Worm (Caenorhabditis elegans) whole organism, midembryonic: Measurements from ENCODE around the gene pudl-2.

ENCODE experiments used
- T22C8.4 ChIP-seq: fragments of 200-800 bp; sonication (Bioruptor generic); IDR thresholded peaks from 2 replicates; pipeline ENCODE4 v1.3.6; 2022; ENCODE audit warnings: missing genetic modification characterization, missing compliant biosample characterization
- cog-1 ChIP-seq: sonication (generic microtip); optimal IDR thresholded peaks from 2 replicates; lab custom pipeline; 2016; ENCODE audit warnings: missing genetic modification characterization, missing compliant biosample characterization
- flt-1 ChIP-seq: fragments of 200-800 bp; sonication (Bioruptor generic); IDR thresholded peaks from 2 replicates; pipeline ENCODE4 v1.3.6; 2022; ENCODE audit warnings: missing genetic modification characterization, missing compliant biosample characterization
- klf-2 ChIP-seq: fragments of 200-800 bp; sonication (Bioruptor generic); conservative IDR thresholded peaks from 2 replicates; pipeline ENCODE4 v1.3.6; 2022; ENCODE audit warnings: missing genetic modification reagents, missing genetic modification characterization, missing compliant biosample characterization
- med-1 ChIP-seq: sonication (generic microtip); optimal IDR thresholded peaks from 2 replicates; lab custom pipeline; 2017; ENCODE audit warnings: missing genetic modification characterization, mild to moderate bottlenecking, missing compliant biosample characterization, antibody characterized with exemption, missing genetic modification reagents; ENCODE audit not compliant: insufficient read depth
- ref-1 ChIP-seq: fragments of 200-800 bp; sonication (Bioruptor generic); conservative IDR thresholded peaks from 2 replicates; pipeline ENCODE4 v1.3.6; 2022; ENCODE audit warnings: missing genetic modification reagents, missing genetic modification characterization, missing compliant biosample characterization
- tab-1 ChIP-seq: fragments of 200-800 bp; sonication (Bioruptor generic); IDR thresholded peaks from 2 replicates; pipeline ENCODE4 v1.3.6; 2022; ENCODE audit warnings: missing genetic modification characterization, missing compliant biosample characterization
- ztf-23 ChIP-seq: fragments of 200-800 bp; sonication (Bioruptor generic); IDR thresholded peaks from 2 replicates; pipeline ENCODE4 v1.3.6; 2022; ENCODE audit warnings: missing genetic modification reagents, missing genetic modification characterization, missing compliant biosample characterization
- ztf-29 ChIP-seq: fragments of 200-800 bp; sonication (Bioruptor generic); IDR thresholded peaks from 2 replicates; pipeline ENCODE4 v1.3.6; 2022; ENCODE audit warnings: missing genetic modification reagents, missing genetic modification characterization, missing compliant biosample characterization

DNA sequence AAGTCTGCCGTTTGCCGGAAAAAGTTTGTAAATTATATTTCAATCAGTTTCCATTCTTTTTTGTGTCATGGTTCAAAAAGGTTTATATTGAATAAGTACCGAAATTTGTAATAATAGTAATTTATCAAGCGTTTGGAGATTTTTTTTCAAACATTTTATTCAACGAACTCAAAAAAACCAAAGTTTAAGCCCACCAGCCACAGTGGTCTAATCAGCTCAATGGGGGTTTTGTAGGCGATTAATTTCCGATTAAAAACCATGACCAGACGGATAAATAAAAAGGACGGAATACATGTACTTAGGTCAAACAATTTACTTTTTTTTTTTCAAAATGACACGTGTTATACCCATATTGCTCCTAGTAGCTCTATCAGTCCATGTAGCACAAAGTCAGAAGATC is 35.2 kb upstream of the pudl-2 start, which contains the start of gene Y54G2A.10:
- TF ChIP-seq ztf-23 (no peak), T22C8.4 (no peak), med-1 (GFP tag; lab: Kevin White, UChicago) (no peak), ztf-29 (GFP tag; lab: Robert Waterston, UW) (no peak), flt-1 (no peak), ref-1 (no peak), cog-1 (tag; lab: Kevin White, UChicago) (no peak), klf-2 (GFP tag; lab: Robert Waterston, UW) (no peak), tab-1 (no peak)
